Worm (Caenorhabditis elegans) whole organism, L1 larva: ENCODE results near the gene arc-1.

Experiments
- C34B4.2 ChIP-seq: sonication (generic microtip); optimal IDR thresholded peaks from 2 replicates; lab custom pipeline; 2017; ENCODE audit warnings: mild to moderate bottlenecking, missing genetic modification characterization, missing compliant biosample characterization
- aha-1 ChIP-seq: fragments of 150-350 bp; optimal IDR thresholded peaks from 2 replicates; lab custom pipeline; 2014; ENCODE audit warnings: missing biosample characterization, missing genetic modification characterization
- aly-2 ChIP-seq: fragments of 150-350 bp; optimal IDR thresholded peaks from 2 replicates; lab custom pipeline; 2014; ENCODE audit warnings: missing biosample characterization, missing genetic modification characterization
- blmp-1 ChIP-seq: fragments of 150-350 bp; optimal IDR thresholded peaks from 2 replicates; lab custom pipeline; 2014; ENCODE audit warnings: missing biosample characterization, missing genetic modification characterization
- ceh-88 ChIP-seq: fragments of 200-800 bp; sonication (Bioruptor generic); IDR thresholded peaks from 2 replicates; pipeline ENCODE4 v1.3.6; 2022; ENCODE audit warnings: missing genetic modification characterization, missing compliant biosample characterization
- ceh-90 ChIP-seq: sonication (generic microtip); optimal IDR thresholded peaks from 2 replicates; lab custom pipeline; 2016; ENCODE audit warnings: missing genetic modification characterization, missing compliant biosample characterization
- ces-1 ChIP-seq: fragments of 150-350 bp; optimal IDR thresholded peaks from 2 replicates; lab custom pipeline; 2014; ENCODE audit warnings: missing biosample characterization, missing genetic modification reagents, missing genetic modification characterization
- dsc-1 ChIP-seq: sonication (generic microtip); optimal IDR thresholded peaks from 2 replicates; lab custom pipeline; 2016; ENCODE audit warnings: mild to moderate bottlenecking, missing genetic modification characterization, missing compliant biosample characterization
- efl-1 ChIP-seq, 4 experiments: fragments of 150-350 bp; optimal IDR thresholded peaks in 3 of 4; peaks in 1 of 4; 1 replicate in 1 of 4; 2 replicates in 3 of 4; lab custom pipeline; 2014; ENCODE audit warnings: missing biosample characterization in 2 of 4, missing genetic modification characterization in 2 of 4, missing genetic modification reagents in 2 of 4
- egl-27 ChIP-seq, 2 experiments: fragments of 150-350 bp in 1 of 2; sonication (generic microtip); optimal IDR thresholded peaks; 3 replicates each; lab custom pipeline; 2017 to 2018; ENCODE audit warnings: missing biosample characterization in 2 of 2, missing genetic modification characterization in 2 of 2, missing genetic modification reagents in 2 of 2
- elt-2 ChIP-seq: sonication (generic microtip); optimal IDR thresholded peaks from 2 replicates; lab custom pipeline; 2016; ENCODE audit warnings: missing genetic modification characterization, mild to moderate bottlenecking, inconsistent platforms, missing compliant biosample characterization, missing genetic modification reagents
- elt-3 ChIP-seq, 6 experiments: fragments of 150-350 bp in 1 of 6; sonication (generic microtip); optimal IDR thresholded peaks; 2 replicates each; lab custom pipeline; 2017 to 2018; ENCODE audit warnings: missing biosample characterization in 6 of 6, missing genetic modification characterization in 6 of 6, inconsistent platforms in 1 of 6
- fkh-10 ChIP-seq: sonication (generic microtip); optimal IDR thresholded peaks from 2 replicates; lab custom pipeline; 2017; ENCODE audit warnings: missing biosample characterization, missing genetic modification reagents, missing genetic modification characterization
- fkh-4 ChIP-seq: sonication (generic microtip); optimal IDR thresholded peaks from 2 replicates; lab custom pipeline; 2016; ENCODE audit warnings: missing compliant biosample characterization, missing genetic modification characterization, borderline replicate concordance
- fkh-8 ChIP-seq: sonication (generic microtip); optimal IDR thresholded peaks from 2 replicates; lab custom pipeline; 2016; ENCODE audit warnings: mild to moderate bottlenecking, missing genetic modification characterization, missing compliant biosample characterization
- fos-1 ChIP-seq: fragments of 150-350 bp; optimal IDR thresholded peaks from 2 replicates; lab custom pipeline; 2014; ENCODE audit warnings: missing biosample characterization, missing genetic modification characterization
- grh-1 ChIP-seq: fragments of 200-800 bp; sonication (Bioruptor generic); IDR thresholded peaks from 2 replicates; pipeline ENCODE4 v1.3.6; 2022; ENCODE audit warnings: missing genetic modification reagents, missing genetic modification characterization, missing compliant biosample characterization
- hlh-17 ChIP-seq: fragments of 200-800 bp; sonication (Bioruptor generic); optimal IDR thresholded peaks from 2 replicates; lab custom pipeline; 2018; ENCODE audit warnings: missing genetic modification characterization, mild to moderate bottlenecking, missing compliant biosample characterization, moderate library complexity, borderline replicate concordance
- hlh-4 ChIP-seq: sonication (generic microtip); optimal IDR thresholded peaks from 2 replicates; lab custom pipeline; 2016; ENCODE audit warnings: mild to moderate bottlenecking, missing genetic modification characterization, missing compliant biosample characterization
- irx-1 ChIP-seq: sonication (generic microtip); optimal IDR thresholded peaks from 2 replicates; lab custom pipeline; 2016; ENCODE audit warnings: missing genetic modification characterization, missing compliant biosample characterization
- isw-1 ChIP-seq: fragments of 200-800 bp; sonication (Bioruptor generic); IDR thresholded peaks from 2 replicates; pipeline ENCODE4 v1.3.6; 2022; ENCODE audit warnings: missing genetic modification characterization, missing compliant biosample characterization
- jun-1 ChIP-seq: fragments of 150-350 bp; optimal IDR thresholded peaks from 2 replicates; lab custom pipeline; 2014; ENCODE audit warnings: missing biosample characterization, missing genetic modification reagents, missing genetic modification characterization
- lin-13 ChIP-seq: fragments of 150-350 bp; optimal IDR thresholded peaks from 2 replicates; lab custom pipeline; 2014; ENCODE audit warnings: missing biosample characterization, missing genetic modification reagents, missing genetic modification characterization
- lin-35 ChIP-seq, 2 experiments: fragments of 150-350 bp; optimal IDR thresholded peaks; 2 replicates each; lab custom pipeline; 2014; ENCODE audit warnings: missing biosample characterization in 2 of 2, missing genetic modification characterization in 2 of 2, missing genetic modification reagents in 2 of 2
- lin-39 ChIP-seq: fragments of 150-350 bp; optimal IDR thresholded peaks from 2 replicates; lab custom pipeline; 2014; ENCODE audit warnings: missing biosample characterization, missing genetic modification reagents, missing genetic modification characterization
- mdl-1 ChIP-seq, 2 experiments: fragments of 150-350 bp; optimal IDR thresholded peaks; 2 replicates each; lab custom pipeline; 2014 to 2017; ENCODE audit warnings: missing biosample characterization in 2 of 2, missing genetic modification characterization in 2 of 2, inconsistent platforms in 1 of 2
- mef-2 ChIP-seq: fragments of 150-350 bp; optimal IDR thresholded peaks from 2 replicates; lab custom pipeline; 2014; ENCODE audit warnings: missing biosample characterization, missing genetic modification characterization
- mep-1 ChIP-seq: fragments of 150-350 bp; optimal IDR thresholded peaks from 2 replicates; lab custom pipeline; 2014; ENCODE audit warnings: missing biosample characterization, missing genetic modification characterization
- nhr-11 ChIP-seq: fragments of 150-350 bp; optimal IDR thresholded peaks from 2 replicates; lab custom pipeline; 2014; ENCODE audit warnings: missing biosample characterization, missing genetic modification characterization
- nhr-19 ChIP-seq: fragments of 200-800 bp; sonication (Bioruptor generic); conservative IDR thresholded peaks from 2 replicates; pipeline ENCODE4 v1.3.6; 2022; ENCODE audit warnings: missing genetic modification characterization, missing compliant biosample characterization
- nhr-20 ChIP-seq: sonication (generic microtip); optimal IDR thresholded peaks from 2 replicates; lab custom pipeline; 2016; ENCODE audit warnings: mild to moderate bottlenecking, missing genetic modification characterization, missing compliant biosample characterization
- nhr-28 ChIP-seq: fragments of 150-350 bp; optimal IDR thresholded peaks from 2 replicates; lab custom pipeline; 2014; ENCODE audit warnings: missing biosample characterization, missing genetic modification characterization
- nhr-47 ChIP-seq: sonication (generic microtip); optimal IDR thresholded peaks from 2 replicates; lab custom pipeline; 2016; ENCODE audit warnings: mild to moderate bottlenecking, missing genetic modification characterization, moderate library complexity, missing compliant biosample characterization
- nhr-71 ChIP-seq: sonication (generic microtip); optimal IDR thresholded peaks from 2 replicates; lab custom pipeline; 2016; ENCODE audit warnings: mild to moderate bottlenecking, missing genetic modification characterization, moderate library complexity, missing compliant biosample characterization
- nhr-77 ChIP-seq: fragments of 150-350 bp; optimal IDR thresholded peaks from 2 replicates; lab custom pipeline; 2014; ENCODE audit warnings: missing biosample characterization, missing genetic modification characterization
- nhr-85 ChIP-seq: sonication (generic microtip); peaks from one replicate; lab custom pipeline; 2016; ENCODE audit warnings: missing genetic modification characterization, inconsistent platforms, missing compliant biosample characterization
- nhr-90 ChIP-seq: sonication (generic microtip); optimal IDR thresholded peaks from 2 replicates; lab custom pipeline; 2016; ENCODE audit warnings: mild to moderate bottlenecking, missing genetic modification characterization, missing compliant biosample characterization; ENCODE audit not compliant: poor library complexity
- pag-3 ChIP-seq: sonication (generic microtip); optimal IDR thresholded peaks from 2 replicates; lab custom pipeline; 2017; ENCODE audit warnings: missing genetic modification characterization, mild to moderate bottlenecking, missing compliant biosample characterization, antibody characterized with exemption, borderline replicate concordance; ENCODE audit not compliant: insufficient read depth
- pax-3 ChIP-seq: fragments of 200-800 bp; sonication (Bioruptor generic); optimal IDR thresholded peaks from 2 replicates; lab custom pipeline; 2018; ENCODE audit warnings: mild to moderate bottlenecking, missing genetic modification characterization, moderate library complexity, missing compliant biosample characterization
- rnt-1 ChIP-seq: sonication (generic microtip); optimal IDR thresholded peaks from 2 replicates; lab custom pipeline; 2016; ENCODE audit warnings: mild to moderate bottlenecking, missing genetic modification characterization, moderate library complexity, missing compliant biosample characterization
- snpc-4 ChIP-seq: fragments of 150-350 bp; optimal IDR thresholded peaks from 2 replicates; lab custom pipeline; 2014; ENCODE audit warnings: missing biosample characterization, missing genetic modification characterization
- snu-23 ChIP-seq: sonication (generic microtip); optimal IDR thresholded peaks from 2 replicates; lab custom pipeline; 2016; ENCODE audit warnings: missing genetic modification characterization, missing compliant biosample characterization
- sox-4 ChIP-seq: sonication (generic microtip); optimal IDR thresholded peaks from 2 replicates; lab custom pipeline; 2016; ENCODE audit warnings: missing genetic modification characterization, missing compliant biosample characterization
- sptf-1 ChIP-seq: fragments of 150-350 bp; optimal IDR thresholded peaks from 2 replicates; lab custom pipeline; 2014; ENCODE audit warnings: missing biosample characterization, missing genetic modification characterization
- sup-37 ChIP-seq: fragments of 200-800 bp; sonication (Bioruptor generic); optimal IDR thresholded peaks from 2 replicates; lab custom pipeline; 2018; ENCODE audit warnings: mild to moderate bottlenecking, missing genetic modification characterization, missing compliant biosample characterization
- swsn-7 ChIP-seq: sonication (generic microtip); optimal IDR thresholded peaks from 2 replicates; lab custom pipeline; 2016; ENCODE audit warnings: missing genetic modification characterization, missing compliant biosample characterization
- unc-30 ChIP-seq: sonication (generic microtip); optimal IDR thresholded peaks from 2 replicates; lab custom pipeline; 2017; ENCODE audit warnings: missing biosample characterization, missing genetic modification characterization
- unc-86 ChIP-seq: sonication (generic microtip); optimal IDR thresholded peaks from 2 replicates; lab custom pipeline; 2016; ENCODE audit warnings: missing genetic modification characterization, missing compliant biosample characterization
- unc-98 ChIP-seq: fragments of 200-800 bp; sonication (Bioruptor generic); IDR thresholded peaks from 2 replicates; pipeline ENCODE4 v1.3.6; 2022; ENCODE audit warnings: missing genetic modification characterization, missing compliant biosample characterization
- vab-15 ChIP-seq: sonication (generic microtip); optimal IDR thresholded peaks from 2 replicates; lab custom pipeline; 2017; ENCODE audit warnings: missing genotype, mild to moderate bottlenecking, missing genetic modification characterization, missing compliant biosample characterization
- ztf-11 ChIP-seq, 2 experiments: sonication (generic microtip); optimal IDR thresholded peaks; 2 replicates each; lab custom pipeline; 2016 to 2017; ENCODE audit warnings: missing genetic modification characterization in 2 of 2, missing biosample characterization in 1 of 2, missing compliant biosample characterization in 1 of 2
- ztf-4 ChIP-seq: fragments of 150-350 bp; optimal IDR thresholded peaks from 2 replicates; lab custom pipeline; 2014; ENCODE audit warnings: missing biosample characterization, missing genetic modification characterization

Gene arc-1

ce11 chrII:9646122-9646555 lies 28.6 kb upstream of the arc-1 start:
- TF ChIP-seq vab-15 (tag; lab: Kevin White, UChicago) (peak; percentile 65), irx-1 (peak; percentile 41), egl-27 (tag; optimal IDR thresholded peaks at IDR 0.05; lab: Kevin White, UChicago) (no peak), swsn-7 (tag; lab: Kevin White, UChicago) (peak; percentile 70), pax-3 (peak; percentile 34), nhr-85 (tag; lab: Kevin White, UChicago) (peak; percentile 90), isw-1 (GFP tag; lab: Robert Waterston, UW) (peak; percentile 6; the same call in 1 of the 2 replicates), nhr-71 (tag; lab: Kevin White, UChicago) (peak; percentile 83), ceh-88 (no peak), fkh-8 (tag; lab: Kevin White, UChicago) (peak; percentile 23), nhr-77 (tag; lab: Kevin White, UChicago) (peak; percentile 59), hlh-4 (tag; lab: Kevin White, UChicago) (no peak), grh-1 (GFP tag; lab: Robert Waterston, UW) (no peak), unc-30 (tag; lab: Kevin White, UChicago) (no peak), lin-35 (GFP tag; optimal IDR thresholded peaks at IDR 0.05; lab: Kevin White, UChicago) (peak; percentile 52 to 68), fkh-10 (GFP tag; lab: Kevin White, UChicago) (no peak), rnt-1 (tag; lab: Kevin White, UChicago) (peak; percentile 74), sptf-1 (tag; lab: Kevin White, UChicago) (no peak), efl-1 (optimal IDR thresholded peaks at IDR 0.05; lab: Kevin White, UChicago) (peak; percentile 70 to 76), efl-1 (GFP tag; optimal IDR thresholded peaks at IDR 0.05 in 1 of 2; lab: Kevin White, UChicago) (peak; percentile 9 to 86), ztf-4 (peak; percentile 68), C34B4.2 (tag; lab: Kevin White, UChicago) (no peak), nhr-19 (GFP tag; lab: Robert Waterston, UW) (peak; percentile 60), aha-1 (tag; lab: Kevin White, UChicago) (no peak), fkh-4 (tag; lab: Kevin White, UChicago) (no peak), dsc-1 (tag; lab: Kevin White, UChicago) (no peak), lin-13 (GFP tag; lab: Kevin White, UChicago) (peak; percentile 29), elt-3 (tag; optimal IDR thresholded peaks at IDR 0.05; lab: Kevin White, UChicago) (peak in 2 of 6 experiments; percentile 33 to 59), ces-1 (GFP tag; lab: Kevin White, UChicago) (no peak), jun-1 (tag; lab: Kevin White, UChicago) (peak; percentile 64), sup-37 (no peak), lin-39 (tag; lab: Kevin White, UChicago) (no peak), nhr-20 (peak; percentile 94), hlh-17 (no peak), sox-4 (tag; lab: Kevin White, UChicago) (no peak), nhr-28 (tag; lab: Kevin White, UChicago) (no peak), snpc-4 (no peak), nhr-11 (tag; lab: Kevin White, UChicago) (peak; percentile 56), snu-23 (GFP tag; lab: Kevin White, UChicago) (peak; percentile 78), mdl-1 (tag; optimal IDR thresholded peaks at IDR 0.05; lab: Kevin White, UChicago) (peak in 1 of 2 experiments; percentile 75), ceh-90 (tag; lab: Kevin White, UChicago) (no peak), nhr-90 (peak; percentile 50), ztf-11 (tag; optimal IDR thresholded peaks at IDR 0.05; lab: Kevin White, UChicago) (peak in 1 of 2 experiments; percentile 73), fos-1 (tag; lab: Kevin White, UChicago) (peak; percentile 53), nhr-47 (peak; percentile 60), aly-2 (tag; lab: Kevin White, UChicago) (no peak), pag-3 (tag; lab: Kevin White, UChicago) (peak; percentile 24), unc-86 (tag; lab: Kevin White, UChicago) (peak; percentile 52), blmp-1 (tag; lab: Kevin White, UChicago) (peak; percentile 95), elt-2 (tag; lab: Kevin White, UChicago) (peak; percentile 11), unc-98 (no peak), mep-1 (tag; lab: Kevin White, UChicago) (peak; percentile 90), mef-2 (tag; lab: Kevin White, UChicago) (no peak)
